Fruit fly (Drosophila melanogaster): Measurements from ENCODE around the gene CG5013.

The CG5013 gene

dm6 chr3R:16042137-16042899, 7.2 kb upstream of the CG5013 start:
- peak; percentile 36 for TF ChIP-seq CG8301 (tag; optimal IDR thresholded peaks at IDR 0.05)
- TF ChIP-seq CG10348 (GFP tag; IDR thresholded peaks at IDR 0.05), result 0 out of 2 replicates have a peak, but pooled peaks have one; percentile 9
- TF ChIP-seq fd96Ca (GFP tag; IDR thresholded peaks at IDR 0.05), result 0 out of 3 replicates have a peak, but pooled peaks have one; percentile 46
- peak; percentile 16 for TF ChIP-seq Pif1B (GFP tag; optimal IDR thresholded peaks at IDR 0.05)
- no peak for TF ChIP-seq CG13204 (GFP tag; optimal IDR thresholded peaks at IDR 0.05)
- TF ChIP-seq CG9948 (tag; optimal IDR thresholded peaks at IDR 0.05), result no peak
- no peak for TF ChIP-seq D1 (tag; optimal IDR thresholded peaks at IDR 0.05)
- TF ChIP-seq rn (GFP tag; IDR thresholded peaks at IDR 0.05), result no peak
- peak; percentile 28; the same call in 2 of the 3 replicates for TF ChIP-seq CG4496 (GFP tag; IDR thresholded peaks at IDR 0.05)
- TF ChIP-seq gl (tag; optimal IDR thresholded peaks at IDR 0.05), result no peak
- TF ChIP-seq CG15710 (tag; optimal IDR thresholded peaks at IDR 0.05), result no peak
- TF ChIP-seq Pif1A (GFP tag; optimal IDR thresholded peaks at IDR 0.05), result peak; percentile 11
- TF ChIP-seq CG12605 (GFP tag; IDR thresholded peaks at IDR 0.05), result no peak
- TF ChIP-seq CG32121 (GFP tag; IDR thresholded peaks at IDR 0.05), result no peak
- peak; percentile 9 for TF ChIP-seq Snoo (tag; optimal IDR thresholded peaks at IDR 0.05)
- peak; percentile 17 for TF ChIP-seq CG8159 (tag; optimal IDR thresholded peaks at IDR 0.05)
- no peak for TF ChIP-seq CG14655 (GFP tag; optimal IDR thresholded peaks at IDR 0.05)
- no peak for TF ChIP-seq Ets98B (GFP tag; IDR thresholded peaks at IDR 0.05)
- peak; percentile 82 for TF ChIP-seq EcR (GFP tag; optimal IDR thresholded peaks at IDR 0.05)
- no peak for TF ChIP-seq CG34367 (tag; optimal IDR thresholded peaks at IDR 0.05)
- peak; percentile 10 for TF ChIP-seq CG17806 (tag; optimal IDR thresholded peaks at IDR 0.05)

- TF ChIP-seq CG8159 (tag; optimal IDR thresholded peaks at IDR 0.05) (peak; percentile 47), D1 (tag; optimal IDR thresholded peaks at IDR 0.05) (no peak), CG8301 (tag; optimal IDR thresholded peaks at IDR 0.05) (peak; percentile 72), CG15710 (tag; optimal IDR thresholded peaks at IDR 0.05) (peak; percentile 13), Snoo (tag; optimal IDR thresholded peaks at IDR 0.05) (no peak), Ets98B (GFP tag; IDR thresholded peaks at IDR 0.05) (no peak), CG32121 (GFP tag; IDR thresholded peaks at IDR 0.05) (no peak), fd96Ca (GFP tag; IDR thresholded peaks at IDR 0.05) (no peak), Pif1A (GFP tag; optimal IDR thresholded peaks at IDR 0.05) (peak; percentile 7), CG12605 (GFP tag; IDR thresholded peaks at IDR 0.05) (peak; percentile 56), CG4496 (GFP tag; IDR thresholded peaks at IDR 0.05) (no peak), CG9948 (tag; optimal IDR thresholded peaks at IDR 0.05) (no peak), CG17806 (tag; optimal IDR thresholded peaks at IDR 0.05) (peak; percentile 48), Pif1B (GFP tag; optimal IDR thresholded peaks at IDR 0.05) (no peak), rn (GFP tag; IDR thresholded peaks at IDR 0.05) (no peak), CG14655 (GFP tag; optimal IDR thresholded peaks at IDR 0.05) (peak; percentile 45)
These were observed 6.4 kb upstream of the CG5013 start, which contains the start of gene Jhbp4 for dm6 chr3R:16042900-16043548. Gene Jhbp4, plus strand, starts transcription at chr3R:16043498.

DNA sequence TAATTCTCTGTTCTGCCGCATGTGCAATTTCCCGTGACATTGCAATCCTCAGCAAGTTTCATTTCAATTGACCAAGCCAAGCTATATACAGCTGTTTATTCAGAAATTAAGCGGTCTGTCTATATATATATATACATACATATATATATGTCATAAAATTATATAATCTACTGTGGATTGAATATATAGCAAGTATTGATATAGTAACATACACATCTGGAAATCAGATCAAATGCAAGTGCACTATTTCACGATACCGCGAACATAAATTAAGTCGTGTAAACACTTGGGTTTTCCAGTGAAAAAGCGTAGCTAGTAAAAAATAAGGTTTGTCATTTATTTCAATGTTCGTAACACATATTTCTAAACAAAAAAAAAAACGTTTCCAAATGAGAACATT, 3.4 kb upstream of the CG5013 start, which contains the start of gene Jhbp5:
Gene Jhbp5, minus strand, starts transcription at position 101 of the 400 bp plus-strand sequence.
- TF ChIP-seq CG15710 (tag; optimal IDR thresholded peaks at IDR 0.05) (no peak), CG12605 (GFP tag; IDR thresholded peaks at IDR 0.05) (no peak), CG34367 (tag; optimal IDR thresholded peaks at IDR 0.05) (no peak), Pif1A (GFP tag; optimal IDR thresholded peaks at IDR 0.05) (no peak), CG17806 (tag; optimal IDR thresholded peaks at IDR 0.05) (no peak)

- TF ChIP-seq CG8301 (tag; optimal IDR thresholded peaks at IDR 0.05) (no peak), D1 (tag; optimal IDR thresholded peaks at IDR 0.05) (no peak), CG12605 (GFP tag; IDR thresholded peaks at IDR 0.05) (no peak), CG4496 (GFP tag; IDR thresholded peaks at IDR 0.05) (no peak), CG10348 (GFP tag; IDR thresholded peaks at IDR 0.05) (no peak), CG15710 (tag; optimal IDR thresholded peaks at IDR 0.05) (no peak), rn (GFP tag; IDR thresholded peaks at IDR 0.05) (no peak), fd96Ca (GFP tag; IDR thresholded peaks at IDR 0.05) (no peak), CG34367 (tag; optimal IDR thresholded peaks at IDR 0.05) (no peak), EcR (GFP tag; optimal IDR thresholded peaks at IDR 0.05) (no peak), CG14655 (GFP tag; optimal IDR thresholded peaks at IDR 0.05) (no peak)
These were observed 1.3 kb downstream of the CG5013 start, which contains the start of gene msps for dm6 chr3R:16050621-16051328. Gene msps, plus strand, starts transcription at chr3R:16050801.

- TF ChIP-seq CG15710 (tag; optimal IDR thresholded peaks at IDR 0.05), result no peak
- no peak for TF ChIP-seq EcR (GFP tag; optimal IDR thresholded peaks at IDR 0.05)
- TF ChIP-seq CG9948 (tag; optimal IDR thresholded peaks at IDR 0.05), result no peak
- TF ChIP-seq CG8159 (tag; optimal IDR thresholded peaks at IDR 0.05), result no peak
- TF ChIP-seq CG17806 (tag; optimal IDR thresholded peaks at IDR 0.05), result no peak
- peak; percentile 70; the same call in 2 of the 3 replicates for TF ChIP-seq CG4496 (GFP tag; IDR thresholded peaks at IDR 0.05)
- TF ChIP-seq CG32121 (GFP tag; IDR thresholded peaks at IDR 0.05), result peak; percentile 53; the same call in 1 of the 2 replicates
- TF ChIP-seq CG13204 (GFP tag; optimal IDR thresholded peaks at IDR 0.05), result no peak
- no peak for TF ChIP-seq CG8301 (tag; optimal IDR thresholded peaks at IDR 0.05)
- TF ChIP-seq fd96Ca (GFP tag; IDR thresholded peaks at IDR 0.05), result no peak; the same call in 2 of the 3 replicates
- no peak for TF ChIP-seq rn (GFP tag; IDR thresholded peaks at IDR 0.05)
- TF ChIP-seq Ets98B (GFP tag; IDR thresholded peaks at IDR 0.05), result 0 out of 2 replicates have a peak, but pooled peaks have one; percentile 47
- no peak for TF ChIP-seq Snoo (tag; optimal IDR thresholded peaks at IDR 0.05)
- no peak for TF ChIP-seq Pif1A (GFP tag; optimal IDR thresholded peaks at IDR 0.05)
- TF ChIP-seq CG34367 (tag; optimal IDR thresholded peaks at IDR 0.05), result no peak
- no peak for TF ChIP-seq Pif1B (GFP tag; optimal IDR thresholded peaks at IDR 0.05)
- TF ChIP-seq gl (tag; optimal IDR thresholded peaks at IDR 0.05), result peak; percentile 23
- no peak for TF ChIP-seq CG14655 (GFP tag; optimal IDR thresholded peaks at IDR 0.05)
- TF ChIP-seq D1 (tag; optimal IDR thresholded peaks at IDR 0.05), result no peak
- no peak for TF ChIP-seq CG12605 (GFP tag; IDR thresholded peaks at IDR 0.05)
- no peak for TF ChIP-seq CG10348 (GFP tag; IDR thresholded peaks at IDR 0.05)
These were observed 1.8 kb downstream of the CG5013 start for dm6 chr3R:16051329-16051679.

Data from whole organism, pupa.